Worm (Caenorhabditis elegans) whole organism, late embryonic: Measurements from ENCODE around the gene F58F9.9.

Experiments
- ceh-9 ChIP-seq: sonication (generic microtip); optimal IDR thresholded peaks from 2 replicates; lab custom pipeline; 2016; ENCODE audit warnings: mild to moderate bottlenecking, missing genetic modification characterization, inconsistent platforms, missing compliant biosample characterization
- dmd-4 ChIP-seq: sonication (generic microtip); optimal IDR thresholded peaks from 2 replicates; lab custom pipeline; 2016; ENCODE audit warnings: borderline replicate concordance, missing genetic modification characterization, missing compliant biosample characterization
- fkh-10 ChIP-seq: fragments of 150-350 bp; optimal IDR thresholded peaks from 2 replicates; lab custom pipeline; 2014; ENCODE audit warnings: missing biosample characterization, missing genetic modification reagents, missing genetic modification characterization
- hlh-8 ChIP-seq: sonication (generic microtip); optimal IDR thresholded peaks from 2 replicates; lab custom pipeline; 2016; ENCODE audit warnings: missing genotype, missing genetic modification characterization, missing compliant biosample characterization
- pha-2 ChIP-seq: sonication (generic microtip); optimal IDR thresholded peaks from 2 replicates; lab custom pipeline; 2017; ENCODE audit warnings: mild to moderate bottlenecking, missing genetic modification characterization, missing compliant biosample characterization
- unc-86 ChIP-seq: sonication (generic microtip); optimal IDR thresholded peaks from 2 replicates; lab custom pipeline; 2016; ENCODE audit warnings: missing genetic modification characterization, missing compliant biosample characterization

ce11 chrIV:6217503-6217902 lies 22.6 kb upstream of the F58F9.9 start:
- TF ChIP-seq pha-2 (tag; lab: Kevin White, UChicago) (no peak), ceh-9 (no peak), dmd-4 (no peak), hlh-8 (tag; lab: Kevin White, UChicago) (no peak), unc-86 (tag; lab: Kevin White, UChicago) (no peak), fkh-10 (no peak)
